Worm (Caenorhabditis elegans): Measurements from ENCODE around the gene F40G12.10.

- TF ChIP-seq lsy-2 (tag; optimal IDR thresholded peaks at IDR 0.05) (no peak), ztf-11 (tag; optimal IDR thresholded peaks at IDR 0.05) (no peak), zag-1 (tag; optimal IDR thresholded peaks at IDR 0.05) (no peak)
Observed at ce11 chrV:14254221-14254620, 29.1 kb upstream of the F40G12.10 start, which contains the start of gene K02E11.7.
